Worm (Caenorhabditis elegans) whole organism, L1 larva: ENCODE results near the gene ZK970.8.

Experiments used
- C34B4.2 ChIP-seq: sonication (generic microtip); optimal IDR thresholded peaks from 2 replicates; lab custom pipeline; 2017; ENCODE audit warnings: mild to moderate bottlenecking, missing genetic modification characterization, missing compliant biosample characterization
- Y116A8C.19 ChIP-seq: sonication (generic microtip); optimal IDR thresholded peaks from 2 replicates; lab custom pipeline; 2016; ENCODE audit warnings: missing compliant biosample characterization, missing genetic modification characterization, borderline replicate concordance
- aha-1 ChIP-seq: fragments of 150-350 bp; optimal IDR thresholded peaks from 2 replicates; lab custom pipeline; 2014; ENCODE audit warnings: missing biosample characterization, missing genetic modification characterization
- ceh-63 ChIP-seq: fragments of 200-800 bp; sonication (Bioruptor generic); optimal IDR thresholded peaks from 2 replicates; lab custom pipeline; 2018; ENCODE audit warnings: mild to moderate bottlenecking, missing genetic modification characterization, missing compliant biosample characterization
- ceh-8 ChIP-seq: fragments of 200-800 bp; sonication (Bioruptor generic); optimal IDR thresholded peaks from 2 replicates; lab custom pipeline; 2018; ENCODE audit warnings: mild to moderate bottlenecking, missing genetic modification characterization, moderate library complexity, missing compliant biosample characterization
- ceh-82 ChIP-seq, 3 experiments: fragments of 150-350 bp in 1 of 3; sonication (generic microtip) in 2 of 3; optimal IDR thresholded peaks; 2 replicates each; lab custom pipeline; 2014 to 2017; ENCODE audit warnings: missing biosample characterization in 3 of 3, missing genetic modification characterization in 3 of 3
- ceh-88 ChIP-seq: fragments of 200-800 bp; sonication (Bioruptor generic); IDR thresholded peaks from 2 replicates; pipeline ENCODE4 v1.3.6; 2022; ENCODE audit warnings: missing genetic modification characterization, missing compliant biosample characterization
- ceh-90 ChIP-seq: sonication (generic microtip); optimal IDR thresholded peaks from 2 replicates; lab custom pipeline; 2016; ENCODE audit warnings: missing genetic modification characterization, missing compliant biosample characterization
- ces-1 ChIP-seq: fragments of 150-350 bp; optimal IDR thresholded peaks from 2 replicates; lab custom pipeline; 2014; ENCODE audit warnings: missing biosample characterization, missing genetic modification reagents, missing genetic modification characterization
- dpl-1 ChIP-seq, 3 experiments: fragments of 150-350 bp in 2 of 3; sonication (generic microtip) in 1 of 3; optimal IDR thresholded peaks; 2 replicates each; lab custom pipeline; 2014 to 2017; ENCODE audit warnings: missing biosample characterization in 3 of 3, missing genetic modification characterization in 3 of 3, missing genetic modification reagents in 3 of 3
- dsc-1 ChIP-seq: sonication (generic microtip); optimal IDR thresholded peaks from 2 replicates; lab custom pipeline; 2016; ENCODE audit warnings: mild to moderate bottlenecking, missing genetic modification characterization, missing compliant biosample characterization
- efl-1 ChIP-seq, 4 experiments: fragments of 150-350 bp; optimal IDR thresholded peaks in 3 of 4; peaks in 1 of 4; 1 replicate in 1 of 4; 2 replicates in 3 of 4; lab custom pipeline; 2014; ENCODE audit warnings: missing biosample characterization in 2 of 4, missing genetic modification characterization in 2 of 4, missing genetic modification reagents in 2 of 4
- efl-3 ChIP-seq: fragments of 200-800 bp; sonication (Bioruptor generic); optimal IDR thresholded peaks from 2 replicates; lab custom pipeline; 2018; ENCODE audit warnings: mild to moderate bottlenecking, missing genetic modification characterization, missing compliant biosample characterization
- egl-13 ChIP-seq: sonication (generic microtip); optimal IDR thresholded peaks from 2 replicates; lab custom pipeline; 2016; ENCODE audit warnings: missing genotype, missing genetic modification reagents, missing genetic modification characterization, missing compliant biosample characterization
- elt-2 ChIP-seq: sonication (generic microtip); optimal IDR thresholded peaks from 2 replicates; lab custom pipeline; 2016; ENCODE audit warnings: missing genetic modification characterization, mild to moderate bottlenecking, inconsistent platforms, missing compliant biosample characterization, missing genetic modification reagents
- elt-3 ChIP-seq, 6 experiments: fragments of 150-350 bp in 1 of 6; sonication (generic microtip); optimal IDR thresholded peaks; 2 replicates each; lab custom pipeline; 2017 to 2018; ENCODE audit warnings: missing biosample characterization in 6 of 6, missing genetic modification characterization in 6 of 6, inconsistent platforms in 1 of 6
- ets-5 ChIP-seq: fragments of 200-800 bp; sonication (Bioruptor generic); IDR thresholded peaks from 2 replicates; pipeline ENCODE4 v1.3.6; 2022; ENCODE audit warnings: missing genetic modification characterization, missing compliant biosample characterization
- fkh-4 ChIP-seq: sonication (generic microtip); optimal IDR thresholded peaks from 2 replicates; lab custom pipeline; 2016; ENCODE audit warnings: missing compliant biosample characterization, missing genetic modification characterization, borderline replicate concordance
- fos-1 ChIP-seq: fragments of 150-350 bp; optimal IDR thresholded peaks from 2 replicates; lab custom pipeline; 2014; ENCODE audit warnings: missing biosample characterization, missing genetic modification characterization
- hlh-4 ChIP-seq: sonication (generic microtip); optimal IDR thresholded peaks from 2 replicates; lab custom pipeline; 2016; ENCODE audit warnings: mild to moderate bottlenecking, missing genetic modification characterization, missing compliant biosample characterization
- isw-1 ChIP-seq: fragments of 200-800 bp; sonication (Bioruptor generic); IDR thresholded peaks from 2 replicates; pipeline ENCODE4 v1.3.6; 2022; ENCODE audit warnings: missing genetic modification characterization, missing compliant biosample characterization
- jun-1 ChIP-seq: fragments of 150-350 bp; optimal IDR thresholded peaks from 2 replicates; lab custom pipeline; 2014; ENCODE audit warnings: missing biosample characterization, missing genetic modification reagents, missing genetic modification characterization
- lin-39 ChIP-seq: fragments of 150-350 bp; optimal IDR thresholded peaks from 2 replicates; lab custom pipeline; 2014; ENCODE audit warnings: missing biosample characterization, missing genetic modification reagents, missing genetic modification characterization
- lir-3 ChIP-seq: sonication (generic microtip); optimal IDR thresholded peaks from 2 replicates; lab custom pipeline; 2016; ENCODE audit warnings: mild to moderate bottlenecking, missing genetic modification characterization, moderate library complexity, missing compliant biosample characterization; ENCODE audit not compliant: poor library complexity
- lsy-2 ChIP-seq, 2 experiments: fragments of 150-350 bp; optimal IDR thresholded peaks; 2 replicates each; lab custom pipeline; 2014; ENCODE audit warnings: missing biosample characterization in 2 of 2, missing genetic modification characterization in 2 of 2
- mab-9 ChIP-seq: fragments of 200-800 bp; sonication (Bioruptor generic); IDR thresholded peaks from 2 replicates; pipeline ENCODE4 v1.3.6; 2022; ENCODE audit warnings: missing genetic modification reagents, missing genetic modification characterization, missing compliant biosample characterization
- mdl-1 ChIP-seq, 2 experiments: fragments of 150-350 bp; optimal IDR thresholded peaks; 2 replicates each; lab custom pipeline; 2014 to 2017; ENCODE audit warnings: missing biosample characterization in 2 of 2, missing genetic modification characterization in 2 of 2, inconsistent platforms in 1 of 2
- mef-2 ChIP-seq: fragments of 150-350 bp; optimal IDR thresholded peaks from 2 replicates; lab custom pipeline; 2014; ENCODE audit warnings: missing biosample characterization, missing genetic modification characterization
- nhr-11 ChIP-seq: fragments of 150-350 bp; optimal IDR thresholded peaks from 2 replicates; lab custom pipeline; 2014; ENCODE audit warnings: missing biosample characterization, missing genetic modification characterization
- nhr-20 ChIP-seq: sonication (generic microtip); optimal IDR thresholded peaks from 2 replicates; lab custom pipeline; 2016; ENCODE audit warnings: mild to moderate bottlenecking, missing genetic modification characterization, missing compliant biosample characterization
- nhr-28 ChIP-seq: fragments of 150-350 bp; optimal IDR thresholded peaks from 2 replicates; lab custom pipeline; 2014; ENCODE audit warnings: missing biosample characterization, missing genetic modification characterization
- nhr-47 ChIP-seq: sonication (generic microtip); optimal IDR thresholded peaks from 2 replicates; lab custom pipeline; 2016; ENCODE audit warnings: mild to moderate bottlenecking, missing genetic modification characterization, moderate library complexity, missing compliant biosample characterization
- nhr-77 ChIP-seq: fragments of 150-350 bp; optimal IDR thresholded peaks from 2 replicates; lab custom pipeline; 2014; ENCODE audit warnings: missing biosample characterization, missing genetic modification characterization
- nhr-85 ChIP-seq: sonication (generic microtip); peaks from one replicate; lab custom pipeline; 2016; ENCODE audit warnings: missing genetic modification characterization, inconsistent platforms, missing compliant biosample characterization
- pag-3 ChIP-seq: sonication (generic microtip); optimal IDR thresholded peaks from 2 replicates; lab custom pipeline; 2017; ENCODE audit warnings: missing genetic modification characterization, mild to moderate bottlenecking, missing compliant biosample characterization, antibody characterized with exemption, borderline replicate concordance; ENCODE audit not compliant: insufficient read depth
- pax-3 ChIP-seq: fragments of 200-800 bp; sonication (Bioruptor generic); optimal IDR thresholded peaks from 2 replicates; lab custom pipeline; 2018; ENCODE audit warnings: mild to moderate bottlenecking, missing genetic modification characterization, moderate library complexity, missing compliant biosample characterization
- snpc-4 ChIP-seq: fragments of 150-350 bp; optimal IDR thresholded peaks from 2 replicates; lab custom pipeline; 2014; ENCODE audit warnings: missing biosample characterization, missing genetic modification characterization
- snu-23 ChIP-seq: sonication (generic microtip); optimal IDR thresholded peaks from 2 replicates; lab custom pipeline; 2016; ENCODE audit warnings: missing genetic modification characterization, missing compliant biosample characterization
- sox-4 ChIP-seq: sonication (generic microtip); optimal IDR thresholded peaks from 2 replicates; lab custom pipeline; 2016; ENCODE audit warnings: missing genetic modification characterization, missing compliant biosample characterization
- sptf-1 ChIP-seq: fragments of 150-350 bp; optimal IDR thresholded peaks from 2 replicates; lab custom pipeline; 2014; ENCODE audit warnings: missing biosample characterization, missing genetic modification characterization
- sup-37 ChIP-seq: fragments of 200-800 bp; sonication (Bioruptor generic); optimal IDR thresholded peaks from 2 replicates; lab custom pipeline; 2018; ENCODE audit warnings: mild to moderate bottlenecking, missing genetic modification characterization, missing compliant biosample characterization
- swsn-7 ChIP-seq: sonication (generic microtip); optimal IDR thresholded peaks from 2 replicates; lab custom pipeline; 2016; ENCODE audit warnings: missing genetic modification characterization, missing compliant biosample characterization
- tbx-2 ChIP-seq: sonication (generic microtip); optimal IDR thresholded peaks from 2 replicates; lab custom pipeline; 2016; ENCODE audit warnings: missing genetic modification characterization, missing compliant biosample characterization
- unc-130 ChIP-seq: fragments of 150-350 bp; optimal IDR thresholded peaks from 2 replicates; lab custom pipeline; 2017; ENCODE audit warnings: missing biosample characterization, missing genetic modification characterization, inconsistent platforms
- unc-30 ChIP-seq: sonication (generic microtip); optimal IDR thresholded peaks from 2 replicates; lab custom pipeline; 2017; ENCODE audit warnings: missing biosample characterization, missing genetic modification characterization
- unc-86 ChIP-seq: sonication (generic microtip); optimal IDR thresholded peaks from 2 replicates; lab custom pipeline; 2016; ENCODE audit warnings: missing genetic modification characterization, missing compliant biosample characterization
- unc-98 ChIP-seq: fragments of 200-800 bp; sonication (Bioruptor generic); IDR thresholded peaks from 2 replicates; pipeline ENCODE4 v1.3.6; 2022; ENCODE audit warnings: missing genetic modification characterization, missing compliant biosample characterization
- vab-15 ChIP-seq: sonication (generic microtip); optimal IDR thresholded peaks from 2 replicates; lab custom pipeline; 2017; ENCODE audit warnings: missing genotype, mild to moderate bottlenecking, missing genetic modification characterization, missing compliant biosample characterization
- zag-1 ChIP-seq: fragments of 150-350 bp; optimal IDR thresholded peaks from 2 replicates; lab custom pipeline; 2014; ENCODE audit warnings: missing biosample characterization, missing genetic modification characterization
- zip-4 ChIP-seq: fragments of 200-800 bp; sonication (Bioruptor generic); optimal IDR thresholded peaks from 2 replicates; lab custom pipeline; 2018; ENCODE audit warnings: mild to moderate bottlenecking, missing genetic modification characterization, moderate library complexity, missing compliant biosample characterization

ZK970.8 gene

DNA sequence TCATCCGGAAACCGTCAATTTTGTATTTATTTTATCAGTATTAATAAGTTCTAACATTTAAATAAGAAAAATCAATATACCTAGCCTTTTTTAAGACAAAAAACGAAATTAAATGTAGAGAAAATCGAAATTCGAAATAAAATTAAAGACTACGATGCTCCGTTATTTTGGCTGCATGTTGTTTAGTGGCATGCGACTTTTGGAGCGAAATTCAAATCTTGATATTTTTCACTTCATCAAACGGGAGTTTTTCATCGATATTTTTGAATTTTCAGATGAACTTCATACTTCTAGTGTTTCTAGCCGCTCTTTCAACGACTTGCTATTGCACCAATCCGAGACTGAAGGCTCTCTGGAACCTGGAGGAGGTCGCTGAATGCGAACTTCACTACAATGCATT, 41.0 kb downstream of the ZK970.8 start, which contains the start of gene C07E3.9 (continued):
- no peak for TF ChIP-seq pag-3 (tag; lab: Kevin White, UChicago)
- TF ChIP-seq tbx-2 (tag; lab: Kevin White, UChicago), result no peak
- TF ChIP-seq mef-2 (tag; lab: Kevin White, UChicago), result no peak
- TF ChIP-seq snu-23 (GFP tag; lab: Kevin White, UChicago), result peak; percentile 50
- TF ChIP-seq unc-130 (tag; lab: Kevin White, UChicago), result peak; percentile 27
- TF ChIP-seq ceh-88 (GFP tag; lab: Robert Waterston, UW), result no peak
- no peak for TF ChIP-seq aha-1 (tag; lab: Kevin White, UChicago)
- TF ChIP-seq lsy-2 (tag; optimal IDR thresholded peaks at IDR 0.05; lab: Kevin White, UChicago), result peak; percentile 27 to 81
- TF ChIP-seq jun-1 (tag; lab: Kevin White, UChicago), result no peak
- TF ChIP-seq pax-3 (tag; lab: Kevin White, UChicago), result no peak
- TF ChIP-seq ets-5 (GFP tag; lab: Robert Waterston, UW), result no peak
- peak; percentile 20 for TF ChIP-seq nhr-20
- no peak for TF ChIP-seq lir-3 (tag; lab: Kevin White, UChicago)
- TF ChIP-seq nhr-47 (tag; lab: Kevin White, UChicago), result no peak
- no peak for TF ChIP-seq zag-1 (tag; lab: Kevin White, UChicago)
- peak in 2 of 3 experiments; percentile 23 to 24 for TF ChIP-seq ceh-82 (tag; optimal IDR thresholded peaks at IDR 0.05; lab: Kevin White, UChicago)
- TF ChIP-seq fkh-4, result no peak
- TF ChIP-seq nhr-77 (tag; lab: Kevin White, UChicago), result no peak
- TF ChIP-seq elt-2 (tag; lab: Kevin White, UChicago), result no peak
- TF ChIP-seq C34B4.2 (tag; lab: Kevin White, UChicago), result no peak
- TF ChIP-seq efl-3 (GFP tag; lab: Kevin White, UChicago), result no peak
- no peak for TF ChIP-seq dsc-1 (tag; lab: Kevin White, UChicago)
- no peak for TF ChIP-seq ceh-90 (tag; lab: Kevin White, UChicago)
- TF ChIP-seq nhr-85 (tag; lab: Kevin White, UChicago), result no peak
- no peak for TF ChIP-seq snpc-4 (tag; lab: Kevin White, UChicago)
- TF ChIP-seq unc-86 (tag; lab: Kevin White, UChicago), result no peak
- TF ChIP-seq efl-1 (optimal IDR thresholded peaks at IDR 0.05; lab: Kevin White, UChicago), result peak; percentile 94 to 97
- peak; percentile 94 to 99 for TF ChIP-seq efl-1 (GFP tag; optimal IDR thresholded peaks at IDR 0.05 in 1 of 2; lab: Kevin White, UChicago)
- no peak for TF ChIP-seq sup-37
- TF ChIP-seq swsn-7 (tag; lab: Kevin White, UChicago), result no peak
- TF ChIP-seq unc-30 (tag; lab: Kevin White, UChicago), result no peak
- TF ChIP-seq sptf-1, result no peak
- TF ChIP-seq ceh-8 (GFP tag; lab: Kevin White, UChicago), result no peak
- no peak for TF ChIP-seq vab-15
- no peak for TF ChIP-seq egl-13 (tag; lab: Kevin White, UChicago)
- no peak for TF ChIP-seq mdl-1 (tag; optimal IDR thresholded peaks at IDR 0.05; lab: Kevin White, UChicago)
- TF ChIP-seq ceh-63 (GFP tag; lab: Kevin White, UChicago), result no peak
- 0 out of 2 replicates have a peak, but pooled peaks have one; percentile 8 for TF ChIP-seq isw-1 (GFP tag; lab: Robert Waterston, UW)
- no peak for TF ChIP-seq hlh-4 (tag; lab: Kevin White, UChicago)
- TF ChIP-seq fos-1 (tag; lab: Kevin White, UChicago), result peak; percentile 28

DNA sequence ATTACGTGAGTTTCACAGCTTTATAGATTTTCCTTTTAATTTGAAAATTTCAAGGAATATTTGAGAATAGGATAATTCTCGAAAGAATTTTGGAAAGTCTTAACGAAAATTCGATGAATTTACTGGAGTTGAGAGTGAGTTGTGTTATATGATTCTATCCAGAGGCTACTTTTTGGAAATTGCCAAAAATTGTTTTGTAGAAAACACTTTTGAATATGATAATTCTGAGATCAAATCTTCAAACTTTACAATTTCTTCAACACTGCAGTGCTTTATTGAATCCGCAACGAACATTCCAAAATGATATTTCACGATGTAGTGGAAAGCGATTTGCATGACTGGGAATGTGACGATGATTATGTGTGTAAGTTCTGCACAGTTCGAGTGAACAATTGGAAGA, 42.5 kb downstream of the ZK970.8 start, which contains the start of gene C07E3.8:
C07E3.8 (plus strand) TSS at position 301 of the 400 bp plus-strand sequence.
- TF ChIP-seq Y116A8C.19 (tag; lab: Kevin White, UChicago) (no peak), lin-39 (tag; lab: Kevin White, UChicago) (no peak), jun-1 (tag; lab: Kevin White, UChicago) (no peak), zip-4 (GFP tag; lab: Kevin White, UChicago) (no peak), snu-23 (GFP tag; lab: Kevin White, UChicago) (no peak), unc-98 (GFP tag; lab: Robert Waterston, UW) (no peak), mab-9 (no peak), elt-3 (tag; optimal IDR thresholded peaks at IDR 0.05; lab: Kevin White, UChicago) (no peak), nhr-85 (tag; lab: Kevin White, UChicago) (no peak), hlh-4 (tag; lab: Kevin White, UChicago) (no peak), vab-15 (no peak), nhr-28 (tag; lab: Kevin White, UChicago) (no peak), ceh-8 (GFP tag; lab: Kevin White, UChicago) (no peak), dpl-1 (GFP tag; optimal IDR thresholded peaks at IDR 0.05; lab: Kevin White, UChicago) (no peak), nhr-11 (no peak), ceh-82 (tag; optimal IDR thresholded peaks at IDR 0.05; lab: Kevin White, UChicago) (no peak), sox-4 (tag; lab: Kevin White, UChicago) (no peak), ces-1 (GFP tag; lab: Kevin White, UChicago) (no peak)
